Fruit fly (Drosophila melanogaster): ENCODE data around the gene CG10366.

Gene CG10366

dm6 chr2L:19586436-19587333, 2.6 kb downstream of the CG10366 start, which contains the start of gene Lar (continued):
- no peak for TF ChIP-seq pan (optimal IDR thresholded peaks at IDR 0.05)
- peak in 1 of 2 experiments; percentile 73 for TF ChIP-seq pan (GFP tag; optimal IDR thresholded peaks at IDR 0.05 in 1 of 2, IDR thresholded peaks at IDR 0.05 in 1 of 2)
- TF ChIP-seq Aef1 (GFP tag; IDR thresholded peaks at IDR 0.05) = peak; percentile 67
- peak in 1 of 2 experiments; percentile 31 for TF ChIP-seq tll (GFP tag; optimal IDR thresholded peaks at IDR 0.05)
- peak; percentile 77 for TF ChIP-seq Myb (GFP tag; optimal IDR thresholded peaks at IDR 0.05)
- TF ChIP-seq Camta (GFP tag; optimal IDR thresholded peaks at IDR 0.05) = peak; percentile 56
- no peak for TF ChIP-seq CG12744 (GFP tag; optimal IDR thresholded peaks at IDR 0.05)
- peak in 1 of 3 experiments; percentile 59 for TF ChIP-seq Stat92E (GFP tag; optimal IDR thresholded peaks at IDR 0.05)
- TF ChIP-seq Eip74EF (GFP tag; optimal IDR thresholded peaks at IDR 0.05) = no peak
- peak; percentile 35 for TF ChIP-seq Chrac-16 (GFP tag; optimal IDR thresholded peaks at IDR 0.05)
- TF ChIP-seq unpg (GFP tag; optimal IDR thresholded peaks at IDR 0.05) = peak; percentile 26
- peak; percentile 47; the same call in 1 of the 2 replicates for TF ChIP-seq E2f1 (GFP tag; IDR thresholded peaks at IDR 0.05)
- TF ChIP-seq zfh2 (GFP tag; optimal IDR thresholded peaks at IDR 0.05) = peak; percentile 68
- TF ChIP-seq Dll (GFP tag; IDR thresholded peaks at IDR 0.05; ENCODE audit: partially characterized antibody) = peak; percentile 30; the same call in 1 of the 4 replicates
- no peak for TF ChIP-seq chinmo (GFP tag; IDR thresholded peaks at IDR 0.05; ENCODE audit: partially characterized antibody)
- TF ChIP-seq Nf-YC (tag; optimal IDR thresholded peaks at IDR 0.05) = peak; percentile 60
- no peak for TF ChIP-seq Dip2 (GFP tag; IDR thresholded peaks at IDR 0.05)
- no peak for TF ChIP-seq gce (GFP tag; IDR thresholded peaks at IDR 0.05)
- no peak for TF ChIP-seq CG11093 (GFP tag; IDR thresholded peaks at IDR 0.05)
- no peak for TF ChIP-seq CG17612 (GFP tag; IDR thresholded peaks at IDR 0.05)
- no peak for TF ChIP-seq CG10462 (GFP tag; optimal IDR thresholded peaks at IDR 0.05)
- peak; percentile 57 for TF ChIP-seq sug (tag; optimal IDR thresholded peaks at IDR 0.05)
- TF ChIP-seq jumu (GFP tag; optimal IDR thresholded peaks at IDR 0.05) = peak; percentile 76
- peak; percentile 86 for TF ChIP-seq ewg (GFP tag; optimal IDR thresholded peaks at IDR 0.05)
- TF ChIP-seq gro (GFP tag; optimal IDR thresholded peaks at IDR 0.05) = peak; percentile 32
- peak; percentile 34; the same call in 1 of the 3 replicates for TF ChIP-seq croc (GFP tag; conservative IDR thresholded peaks at IDR 0.05)
- 0 out of 3 replicates have a peak, but pooled peaks have one; percentile 78 for TF ChIP-seq CG34422 (GFP tag; IDR thresholded peaks at IDR 0.05)
- no peak for TF ChIP-seq Dfd (GFP tag; optimal IDR thresholded peaks at IDR 0.05)
- TF ChIP-seq ab (GFP tag; optimal IDR thresholded peaks at IDR 0.05) = peak; percentile 44
- TF ChIP-seq Abd-B (GFP tag; optimal IDR thresholded peaks at IDR 0.05) = no peak
- peak; percentile 32 for TF ChIP-seq CG7786 (GFP tag; optimal IDR thresholded peaks at IDR 0.05)
- peak; percentile 64 for TF ChIP-seq CG13296 (GFP tag; optimal IDR thresholded peaks at IDR 0.05)
- TF ChIP-seq CG10321 (GFP tag; IDR thresholded peaks at IDR 0.05) = 0 out of 2 replicates have a peak, but pooled peaks have one; percentile 44
- TF ChIP-seq Hr51 (GFP tag; optimal IDR thresholded peaks at IDR 0.05) = peak; percentile 21 to 56
- TF ChIP-seq Lpt (GFP tag; optimal IDR thresholded peaks at IDR 0.05) = no peak
- peak; percentile 9 for TF ChIP-seq CG1529 (GFP tag; optimal IDR thresholded peaks at IDR 0.05)
- TF ChIP-seq CG11723 (GFP tag; optimal IDR thresholded peaks at IDR 0.05) = peak; percentile 34
- TF ChIP-seq PHDP (tag; optimal IDR thresholded peaks at IDR 0.05) = peak; percentile 64
- TF ChIP-seq CG8478 (optimal IDR thresholded peaks at IDR 0.05) = no peak
- TF ChIP-seq psq (GFP tag; optimal IDR thresholded peaks at IDR 0.05) = no peak
- peak; percentile 47 for TF ChIP-seq BEAF-32 (GFP tag; optimal IDR thresholded peaks at IDR 0.05)
- TF ChIP-seq CG3995 (GFP tag; optimal IDR thresholded peaks at IDR 0.05) = peak; percentile 96
- TF ChIP-seq CG9797 (GFP tag; optimal IDR thresholded peaks at IDR 0.05) = peak; percentile 44
- no peak for TF ChIP-seq danr (GFP tag; IDR thresholded peaks at IDR 0.05)
- no peak for TF ChIP-seq ATbp (GFP tag; optimal IDR thresholded peaks at IDR 0.05)
- TF ChIP-seq CG9609 (GFP tag; optimal IDR thresholded peaks at IDR 0.05) = peak; percentile 60
- peak; percentile 48; the same call in 1 of the 3 replicates for TF ChIP-seq CG7357 (GFP tag; IDR thresholded peaks at IDR 0.05)
- TF ChIP-seq toy (GFP tag; IDR thresholded peaks at IDR 0.05) = no peak

Data from whole organism, embryonic.